Worm (Caenorhabditis elegans) whole organism, L1 larva: ENCODE results near the gene K11H3.2.

ENCODE experiments used
- efl-1 ChIP-seq, 4 experiments: fragments of 150-350 bp; optimal IDR thresholded peaks in 3 of 4; peaks in 1 of 4; 1 replicate in 1 of 4; 2 replicates in 3 of 4; lab custom pipeline; 2014; ENCODE audit warnings: missing biosample characterization in 2 of 4, missing genetic modification characterization in 2 of 4, missing genetic modification reagents in 2 of 4
- nhr-47 ChIP-seq: sonication (generic microtip); optimal IDR thresholded peaks from 2 replicates; lab custom pipeline; 2016; ENCODE audit warnings: mild to moderate bottlenecking, missing genetic modification characterization, moderate library complexity, missing compliant biosample characterization
- nhr-77 ChIP-seq: fragments of 150-350 bp; optimal IDR thresholded peaks from 2 replicates; lab custom pipeline; 2014; ENCODE audit warnings: missing biosample characterization, missing genetic modification characterization
- unc-62 ChIP-seq: fragments of 150-350 bp; optimal IDR thresholded peaks from 2 replicates; lab custom pipeline; 2014; ENCODE audit warnings: missing biosample characterization, missing genetic modification reagents, missing genetic modification characterization

- TF ChIP-seq nhr-47, result no peak
- TF ChIP-seq nhr-77 (tag; lab: Kevin White, UChicago), result no peak
- TF ChIP-seq unc-62 (GFP tag; lab: Kevin White, UChicago), result no peak
- no peak for TF ChIP-seq efl-1 (optimal IDR thresholded peaks at IDR 0.05; lab: Kevin White, UChicago)
- peak in 1 of 2 experiments; percentile 68 for TF ChIP-seq efl-1 (GFP tag; optimal IDR thresholded peaks at IDR 0.05 in 1 of 2; lab: Kevin White, UChicago)
Measured at ce11 chrIII:9854960-9855359, 8.8 kb downstream of the K11H3.2 start.
